Fruit fly (Drosophila melanogaster) Kc167 (cell line): ENCODE data around the gene hd.

Source experiments
- Myc ChIP-seq: fragments of >200 bp; optimal IDR thresholded peaks from 2 replicates; lab custom pipeline; 2017; ENCODE audit warnings: missing external identifiers
- Sin3A ChIP-seq: fragments of >200 bp; optimal IDR thresholded peaks from 2 replicates; lab custom pipeline; 2018; ENCODE audit warnings: missing external identifiers
- h ChIP-seq: fragments of >200 bp; optimal IDR thresholded peaks from 3 replicates; lab custom pipeline; 2018; ENCODE audit warnings: missing external identifiers
- insv ChIP-seq: fragments of >200 bp; optimal IDR thresholded peaks from 3 replicates; lab custom pipeline; 2018; ENCODE audit warnings: missing external identifiers
- psq ChIP-seq: fragments of >200 bp; optimal IDR thresholded peaks from 2 replicates; lab custom pipeline; 2017; ENCODE audit warnings: missing external identifiers
- ttk ChIP-seq: sonication (Bioruptor generic); optimal IDR thresholded peaks from 2 replicates; lab custom pipeline; 2017; ENCODE audit warnings: missing external identifiers

hd gene

dm6 chr3R:5327911-5328310, 46.9 kb downstream of the hd start:
- TF ChIP-seq insv (lab: Kevin White, UChicago) (no peak), Sin3A (lab: Kevin White, UChicago) (no peak)

- TF ChIP-seq Myc (lab: Kevin White, UChicago), result no peak
- no peak for TF ChIP-seq h (lab: Kevin White, UChicago)
- no peak for TF ChIP-seq insv (lab: Kevin White, UChicago)
- no peak for TF ChIP-seq psq (lab: Kevin White, UChicago)
- no peak for TF ChIP-seq ttk (lab: Kevin White, UChicago)
- TF ChIP-seq Sin3A (lab: Kevin White, UChicago), result no peak
Measured at dm6 chr3R:5326166-5326565, 48.6 kb downstream of the hd start.

dm6 chr3R:5323741-5324538, 50.8 kb downstream of the hd start:
- no peak for TF ChIP-seq insv (lab: Kevin White, UChicago)
